Worm (Caenorhabditis elegans) whole organism, L1 larva: ENCODE measurements around the gene R10E4.7.

Experiments used
- C04F5.9 ChIP-seq: sonication (generic microtip); optimal IDR thresholded peaks from 2 replicates; lab custom pipeline; 2016; ENCODE audit warnings: missing genetic modification characterization, missing compliant biosample characterization
- alr-1 ChIP-seq: fragments of 200-800 bp; sonication (Bioruptor generic); optimal IDR thresholded peaks from 2 replicates; lab custom pipeline; 2018; ENCODE audit warnings: borderline replicate concordance, mild to moderate bottlenecking, missing genetic modification characterization, missing compliant biosample characterization
- aly-2 ChIP-seq: fragments of 150-350 bp; optimal IDR thresholded peaks from 2 replicates; lab custom pipeline; 2014; ENCODE audit warnings: missing biosample characterization, missing genetic modification characterization
- ceh-8 ChIP-seq: fragments of 200-800 bp; sonication (Bioruptor generic); optimal IDR thresholded peaks from 2 replicates; lab custom pipeline; 2018; ENCODE audit warnings: mild to moderate bottlenecking, missing genetic modification characterization, moderate library complexity, missing compliant biosample characterization
- ceh-82 ChIP-seq, 3 experiments: fragments of 150-350 bp in 1 of 3; sonication (generic microtip) in 2 of 3; optimal IDR thresholded peaks; 2 replicates each; lab custom pipeline; 2014 to 2017; ENCODE audit warnings: missing biosample characterization in 3 of 3, missing genetic modification characterization in 3 of 3
- ceh-90 ChIP-seq: sonication (generic microtip); optimal IDR thresholded peaks from 2 replicates; lab custom pipeline; 2016; ENCODE audit warnings: missing genetic modification characterization, missing compliant biosample characterization
- efl-1 ChIP-seq, 4 experiments: fragments of 150-350 bp; optimal IDR thresholded peaks in 3 of 4; peaks in 1 of 4; 1 replicate in 1 of 4; 2 replicates in 3 of 4; lab custom pipeline; 2014; ENCODE audit warnings: missing biosample characterization in 2 of 4, missing genetic modification characterization in 2 of 4, missing genetic modification reagents in 2 of 4
- egl-13 ChIP-seq: sonication (generic microtip); optimal IDR thresholded peaks from 2 replicates; lab custom pipeline; 2016; ENCODE audit warnings: missing genotype, missing genetic modification reagents, missing genetic modification characterization, missing compliant biosample characterization
- elt-2 ChIP-seq: sonication (generic microtip); optimal IDR thresholded peaks from 2 replicates; lab custom pipeline; 2016; ENCODE audit warnings: missing genetic modification characterization, mild to moderate bottlenecking, inconsistent platforms, missing compliant biosample characterization, missing genetic modification reagents
- elt-3 ChIP-seq, 6 experiments: fragments of 150-350 bp in 1 of 6; sonication (generic microtip); optimal IDR thresholded peaks; 2 replicates each; lab custom pipeline; 2017 to 2018; ENCODE audit warnings: missing biosample characterization in 6 of 6, missing genetic modification characterization in 6 of 6, inconsistent platforms in 1 of 6
- ets-5 ChIP-seq: fragments of 200-800 bp; sonication (Bioruptor generic); IDR thresholded peaks from 2 replicates; pipeline ENCODE4 v1.3.6; 2022; ENCODE audit warnings: missing genetic modification characterization, missing compliant biosample characterization
- hlh-4 ChIP-seq: sonication (generic microtip); optimal IDR thresholded peaks from 2 replicates; lab custom pipeline; 2016; ENCODE audit warnings: mild to moderate bottlenecking, missing genetic modification characterization, missing compliant biosample characterization
- isw-1 ChIP-seq: fragments of 200-800 bp; sonication (Bioruptor generic); IDR thresholded peaks from 2 replicates; pipeline ENCODE4 v1.3.6; 2022; ENCODE audit warnings: missing genetic modification characterization, missing compliant biosample characterization
- lin-13 ChIP-seq: fragments of 150-350 bp; optimal IDR thresholded peaks from 2 replicates; lab custom pipeline; 2014; ENCODE audit warnings: missing biosample characterization, missing genetic modification reagents, missing genetic modification characterization
- lin-14 ChIP-seq: fragments of 200-800 bp; sonication (Bioruptor generic); optimal IDR thresholded peaks from 2 replicates; lab custom pipeline; 2018; ENCODE audit warnings: mild to moderate bottlenecking, missing genetic modification characterization, moderate library complexity, missing compliant biosample characterization
- lin-35 ChIP-seq, 2 experiments: fragments of 150-350 bp; optimal IDR thresholded peaks; 2 replicates each; lab custom pipeline; 2014; ENCODE audit warnings: missing biosample characterization in 2 of 2, missing genetic modification characterization in 2 of 2, missing genetic modification reagents in 2 of 2
- lin-39 ChIP-seq: fragments of 150-350 bp; optimal IDR thresholded peaks from 2 replicates; lab custom pipeline; 2014; ENCODE audit warnings: missing biosample characterization, missing genetic modification reagents, missing genetic modification characterization
- mef-2 ChIP-seq: fragments of 150-350 bp; optimal IDR thresholded peaks from 2 replicates; lab custom pipeline; 2014; ENCODE audit warnings: missing biosample characterization, missing genetic modification characterization
- mep-1 ChIP-seq: fragments of 150-350 bp; optimal IDR thresholded peaks from 2 replicates; lab custom pipeline; 2014; ENCODE audit warnings: missing biosample characterization, missing genetic modification characterization
- nhr-12 ChIP-seq: sonication (generic microtip); optimal IDR thresholded peaks from 2 replicates; lab custom pipeline; 2017; ENCODE audit warnings: missing biosample characterization, missing genetic modification characterization
- nhr-237 ChIP-seq: fragments of 150-350 bp; optimal IDR thresholded peaks from 2 replicates; lab custom pipeline; 2014; ENCODE audit warnings: missing biosample characterization, missing genetic modification characterization
- nhr-47 ChIP-seq: sonication (generic microtip); optimal IDR thresholded peaks from 2 replicates; lab custom pipeline; 2016; ENCODE audit warnings: mild to moderate bottlenecking, missing genetic modification characterization, moderate library complexity, missing compliant biosample characterization
- nhr-71 ChIP-seq: sonication (generic microtip); optimal IDR thresholded peaks from 2 replicates; lab custom pipeline; 2016; ENCODE audit warnings: mild to moderate bottlenecking, missing genetic modification characterization, moderate library complexity, missing compliant biosample characterization
- nhr-77 ChIP-seq: fragments of 150-350 bp; optimal IDR thresholded peaks from 2 replicates; lab custom pipeline; 2014; ENCODE audit warnings: missing biosample characterization, missing genetic modification characterization
- pag-3 ChIP-seq: sonication (generic microtip); optimal IDR thresholded peaks from 2 replicates; lab custom pipeline; 2017; ENCODE audit warnings: missing genetic modification characterization, mild to moderate bottlenecking, missing compliant biosample characterization, antibody characterized with exemption, borderline replicate concordance; ENCODE audit not compliant: insufficient read depth
- pax-3 ChIP-seq: fragments of 200-800 bp; sonication (Bioruptor generic); optimal IDR thresholded peaks from 2 replicates; lab custom pipeline; 2018; ENCODE audit warnings: mild to moderate bottlenecking, missing genetic modification characterization, moderate library complexity, missing compliant biosample characterization
- snpc-4 ChIP-seq: fragments of 150-350 bp; optimal IDR thresholded peaks from 2 replicates; lab custom pipeline; 2014; ENCODE audit warnings: missing biosample characterization, missing genetic modification characterization
- sptf-1 ChIP-seq: fragments of 150-350 bp; optimal IDR thresholded peaks from 2 replicates; lab custom pipeline; 2014; ENCODE audit warnings: missing biosample characterization, missing genetic modification characterization
- sup-37 ChIP-seq: fragments of 200-800 bp; sonication (Bioruptor generic); optimal IDR thresholded peaks from 2 replicates; lab custom pipeline; 2018; ENCODE audit warnings: mild to moderate bottlenecking, missing genetic modification characterization, missing compliant biosample characterization
- tbx-2 ChIP-seq: sonication (generic microtip); optimal IDR thresholded peaks from 2 replicates; lab custom pipeline; 2016; ENCODE audit warnings: missing genetic modification characterization, missing compliant biosample characterization
- unc-98 ChIP-seq: fragments of 200-800 bp; sonication (Bioruptor generic); IDR thresholded peaks from 2 replicates; pipeline ENCODE4 v1.3.6; 2022; ENCODE audit warnings: missing genetic modification characterization, missing compliant biosample characterization
- vab-15 ChIP-seq: sonication (generic microtip); optimal IDR thresholded peaks from 2 replicates; lab custom pipeline; 2017; ENCODE audit warnings: missing genotype, mild to moderate bottlenecking, missing genetic modification characterization, missing compliant biosample characterization
- zip-4 ChIP-seq: fragments of 200-800 bp; sonication (Bioruptor generic); optimal IDR thresholded peaks from 2 replicates; lab custom pipeline; 2018; ENCODE audit warnings: mild to moderate bottlenecking, missing genetic modification characterization, moderate library complexity, missing compliant biosample characterization

R10E4.7 gene

ce11 chrIII:4294153-4294862 lies at the start of gene R10E4.7, which contains the start of gene nth-1:
R10E4.7 (plus strand) TSS chrIII:4294812.
nth-1 (minus strand) TSS chrIII:4294253.
- TF ChIP-seq vab-15 (no peak), snpc-4 (tag; lab: Kevin White, UChicago) (no peak), efl-1 (optimal IDR thresholded peaks at IDR 0.05; lab: Kevin White, UChicago) (no peak), efl-1 (GFP tag; optimal IDR thresholded peaks at IDR 0.05 in 1 of 2; lab: Kevin White, UChicago) (no peak), isw-1 (GFP tag; lab: Robert Waterston, UW) (no peak), mep-1 (no peak), ceh-8 (GFP tag; lab: Kevin White, UChicago) (no peak), nhr-47 (tag; lab: Kevin White, UChicago) (no peak), sptf-1 (tag; lab: Kevin White, UChicago) (no peak), alr-1 (no peak)

ce11 chrIII:4247571-4247970 lies 47.0 kb upstream of the R10E4.7 start, which contains the start of gene Y44F5A.1:
Y44F5A.1 (minus strand) TSS chrIII:4247671.
- TF ChIP-seq pag-3 (tag; lab: Kevin White, UChicago) (no peak), egl-13 (tag; lab: Kevin White, UChicago) (no peak), mep-1 (no peak), lin-13 (GFP tag; lab: Kevin White, UChicago) (no peak), tbx-2 (no peak), snpc-4 (tag; lab: Kevin White, UChicago) (no peak), lin-35 (GFP tag; optimal IDR thresholded peaks at IDR 0.05; lab: Kevin White, UChicago) (no peak), lin-39 (tag; lab: Kevin White, UChicago) (no peak), nhr-12 (tag; lab: Kevin White, UChicago) (no peak)

ce11 chrIII:4257896-4258295 lies 36.7 kb upstream of the R10E4.7 start:
- TF ChIP-seq zip-4 (GFP tag; lab: Kevin White, UChicago) (no peak), ceh-8 (GFP tag; lab: Kevin White, UChicago) (no peak), pax-3 (tag; lab: Kevin White, UChicago) (no peak), C04F5.9 (tag; lab: Kevin White, UChicago) (no peak), ets-5 (GFP tag; lab: Robert Waterston, UW) (no peak), ceh-82 (tag; optimal IDR thresholded peaks at IDR 0.05; lab: Kevin White, UChicago) (no peak), hlh-4 (tag; lab: Kevin White, UChicago) (no peak), elt-2 (tag; lab: Kevin White, UChicago) (no peak), lin-14 (GFP tag; lab: Kevin White, UChicago) (no peak), nhr-12 (tag; lab: Kevin White, UChicago) (no peak), nhr-71 (tag; lab: Kevin White, UChicago) (no peak), mef-2 (tag; lab: Kevin White, UChicago) (no peak), elt-3 (tag; optimal IDR thresholded peaks at IDR 0.05; lab: Kevin White, UChicago) (no peak), nhr-77 (no peak), lin-39 (tag; lab: Kevin White, UChicago) (no peak), ceh-90 (no peak)

- TF ChIP-seq nhr-237 (tag; lab: Kevin White, UChicago) = no peak
- TF ChIP-seq lin-35 (GFP tag; optimal IDR thresholded peaks at IDR 0.05; lab: Kevin White, UChicago) = no peak
- TF ChIP-seq aly-2 (tag; lab: Kevin White, UChicago) = no peak
- TF ChIP-seq sup-37 (GFP tag; lab: Kevin White, UChicago) = no peak
- TF ChIP-seq unc-98 (GFP tag; lab: Robert Waterston, UW) = no peak
- TF ChIP-seq lin-14 (GFP tag; lab: Kevin White, UChicago) = no peak
- TF ChIP-seq, all 84 proteins: peak for 0
Observed at ce11 chrIII:4263048-4263447, 31.6 kb upstream of the R10E4.7 start, which contains the start of gene T08A11.1. T08A11.1 (minus strand) TSS chrIII:4263148.
